Fruit fly (Drosophila melanogaster) S2 (cell line): Measurements from ENCODE around the gene CG15358.

Experiments used
- CG8478 ChIP-seq: fragments of >200 bp; optimal IDR thresholded peaks from 2 replicates; lab custom pipeline; 2018
- CTCF ChIP-seq, 2 experiments: fragments of >200 bp; optimal IDR thresholded peaks; 2 replicates each; lab custom pipeline; 2018

DNA sequence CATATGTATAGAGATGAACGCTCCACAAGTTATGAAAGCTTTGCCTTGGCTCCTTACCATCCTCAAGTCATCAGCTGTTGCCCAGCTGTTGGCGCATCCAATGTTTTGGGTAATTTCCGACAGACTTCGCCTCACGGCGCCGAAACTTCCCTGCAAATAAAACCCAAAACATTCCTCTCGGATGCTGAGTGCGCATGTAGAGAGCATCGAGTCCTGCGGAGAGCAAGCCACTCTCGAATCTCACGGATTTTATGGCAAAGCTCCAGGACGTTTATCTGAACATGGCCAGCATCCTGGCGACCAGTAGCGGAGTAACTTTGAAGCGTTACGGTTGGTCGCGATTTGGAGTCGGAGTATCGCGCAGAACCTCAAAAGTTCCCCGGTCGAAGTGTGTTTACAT lies 46.8 kb downstream of the CG15358 start, which contains the start of gene wry:
- TF ChIP-seq CTCF (optimal IDR thresholded peaks at IDR 0.05; lab: Kevin White, UChicago) (no peak), CG8478 (lab: Kevin White, UChicago) (no peak)
